Fruit fly (Drosophila melanogaster): ENCODE results near the gene CG14551.

The CG14551 gene

DNA sequence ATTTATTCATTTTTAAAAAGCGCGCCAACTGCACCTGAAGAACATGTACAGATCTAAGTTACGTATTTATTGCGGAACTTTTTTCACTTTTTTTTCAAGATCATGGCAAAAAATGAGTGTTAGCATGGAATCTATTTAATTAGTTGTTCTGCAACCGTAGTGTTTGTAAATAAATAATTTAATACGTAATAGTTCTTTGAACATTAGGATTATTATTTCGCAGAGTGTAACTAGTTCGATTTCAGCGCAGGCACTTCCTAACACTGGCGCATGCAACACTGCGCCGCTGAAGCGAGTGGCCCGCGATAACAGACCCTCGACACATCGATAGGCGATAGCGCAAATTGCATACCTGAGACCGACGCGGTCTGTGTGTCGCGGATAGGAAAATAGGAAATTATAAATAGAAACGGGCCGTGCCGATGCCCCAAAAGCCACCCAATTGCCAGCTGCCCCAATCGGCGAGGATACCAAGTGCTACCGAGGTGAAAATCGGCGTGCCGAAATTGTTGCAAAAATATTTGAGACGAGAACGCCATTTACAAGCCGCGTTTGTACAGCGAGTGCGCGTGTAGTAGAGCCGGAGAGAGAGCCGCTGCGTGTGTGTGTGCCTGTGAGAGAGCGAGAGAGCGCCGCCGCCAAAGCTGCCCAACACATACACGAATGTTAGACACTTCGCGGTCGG, 21.3 kb downstream of the CG14551 start, which contains the start of gene gro (continued):
- peak; percentile 47 for TF ChIP-seq Sox100B (GFP tag; optimal IDR thresholded peaks at IDR 0.05)
- no peak for TF ChIP-seq CG10321 (GFP tag; IDR thresholded peaks at IDR 0.05)
- TF ChIP-seq Hand (GFP tag; optimal IDR thresholded peaks at IDR 0.05): peak; percentile 26
- peak; percentile 83 for TF ChIP-seq phol (tag; optimal IDR thresholded peaks at IDR 0.05)
- TF ChIP-seq scrt (GFP tag; optimal IDR thresholded peaks at IDR 0.05): peak; percentile 34
- peak; percentile 26; the same call in 1 of the 3 replicates for TF ChIP-seq zen2 (GFP tag; IDR thresholded peaks at IDR 0.05; ENCODE audit: partially characterized antibody)
- TF ChIP-seq ham (GFP tag; IDR thresholded peaks at IDR 0.05): no peak
- no peak for TF ChIP-seq Tbp (GFP tag; optimal IDR thresholded peaks at IDR 0.05)
- peak; percentile 50; the same call in 1 of the 2 replicates for TF ChIP-seq ttk (GFP tag; IDR thresholded peaks at IDR 0.05)
- TF ChIP-seq bcd (GFP tag; optimal IDR thresholded peaks at IDR 0.05): peak; percentile 78
- TF ChIP-seq fru (optimal IDR thresholded peaks at IDR 0.05): peak; percentile 7
- TF ChIP-seq CG10274 (GFP tag; optimal IDR thresholded peaks at IDR 0.05): no peak
- TF ChIP-seq exex (tag; optimal IDR thresholded peaks at IDR 0.05): no peak
- peak; percentile 58; the same call in 1 of the 2 replicates for TF ChIP-seq Nf-YA (GFP tag; IDR thresholded peaks at IDR 0.05)
- TF ChIP-seq sens (GFP tag): peak; percentile 95
- TF ChIP-seq CG31388 (GFP tag; optimal IDR thresholded peaks at IDR 0.05): peak; percentile 13
- peak; percentile 50 for TF ChIP-seq CG14014 (GFP tag; IDR thresholded peaks at IDR 0.05)
- TF ChIP-seq Antp (GFP tag; optimal IDR thresholded peaks at IDR 0.05): peak; percentile 75
- peak; percentile 56 for TF ChIP-seq her (GFP tag; optimal IDR thresholded peaks at IDR 0.05)
- no peak for TF ChIP-seq z (GFP tag; IDR thresholded peaks at IDR 0.05)
- peak; percentile 47 for TF ChIP-seq CG15601 (tag; optimal IDR thresholded peaks at IDR 0.05)
- peak; percentile 68 for TF ChIP-seq Hr3 (GFP tag; optimal IDR thresholded peaks at IDR 0.05)
- TF ChIP-seq CG9727 (GFP tag; optimal IDR thresholded peaks at IDR 0.05): peak; percentile 51
- TF ChIP-seq CG10209 (GFP tag; optimal IDR thresholded peaks at IDR 0.05): peak; percentile 52
- TF ChIP-seq nmo (GFP tag; optimal IDR thresholded peaks at IDR 0.05): peak; percentile 74
- peak; percentile 88 for TF ChIP-seq ken (GFP tag; IDR thresholded peaks at IDR 0.05)
- TF ChIP-seq CG6689 (GFP tag; IDR thresholded peaks at IDR 0.05): peak; percentile 46; the same call in 1 of the 2 replicates
- peak; percentile 66 for TF ChIP-seq onecut (GFP tag; IDR thresholded peaks at IDR 0.05)
- TF ChIP-seq CG11723 (GFP tag; optimal IDR thresholded peaks at IDR 0.05): peak; percentile 70
- TF ChIP-seq CG14710 (tag; optimal IDR thresholded peaks at IDR 0.05): peak; percentile 84
- no peak for TF ChIP-seq odd (GFP tag; optimal IDR thresholded peaks at IDR 0.05)
- peak; percentile 42 for TF ChIP-seq CG33557 (GFP tag; optimal IDR thresholded peaks at IDR 0.05)
- peak; percentile 34 for TF ChIP-seq fd102C (GFP tag; optimal IDR thresholded peaks at IDR 0.05)
- TF ChIP-seq Mrtf (GFP tag; IDR thresholded peaks at IDR 0.05): no peak
- TF ChIP-seq CG6683 (GFP tag; optimal IDR thresholded peaks at IDR 0.05): no peak
- no peak for TF ChIP-seq CkIIα-i1 (GFP tag; IDR thresholded peaks at IDR 0.05)
- peak; percentile 78 for TF ChIP-seq B-H2 (GFP tag; optimal IDR thresholded peaks at IDR 0.05)
- TF ChIP-seq ab (GFP tag; optimal IDR thresholded peaks at IDR 0.05): no peak
- no peak for TF ChIP-seq fd64A (GFP tag; optimal IDR thresholded peaks at IDR 0.05)
- TF ChIP-seq H2.0 (GFP tag; IDR thresholded peaks at IDR 0.05): peak; percentile 52; the same call in 1 of the 2 replicates
- peak; percentile 44; the same call in 1 of the 2 replicates for TF ChIP-seq lmd (GFP tag; IDR thresholded peaks at IDR 0.05)
- no peak for TF ChIP-seq CG6854 (GFP tag; optimal IDR thresholded peaks at IDR 0.05)
- TF ChIP-seq Ptx1 (GFP tag; IDR thresholded peaks at IDR 0.05): peak; percentile 75
- TF ChIP-seq hb (GFP tag; IDR thresholded peaks at IDR 0.05; ENCODE audit: partially characterized antibody): peak; percentile 81
- 0 out of 3 replicates have a peak, but pooled peaks have one; percentile 14 for TF ChIP-seq sr (GFP tag; IDR thresholded peaks at IDR 0.05)
- peak; percentile 78 for TF ChIP-seq CG12769 (tag; optimal IDR thresholded peaks at IDR 0.05)
- TF ChIP-seq CG7839 (tag; optimal IDR thresholded peaks at IDR 0.05): peak; percentile 47
- TF ChIP-seq Adf1 (GFP tag; IDR thresholded peaks at IDR 0.05): peak; percentile 5; the same call in 1 of the 2 replicates
- no peak for TF ChIP-seq jing (GFP tag; optimal IDR thresholded peaks at IDR 0.05)
- TF ChIP-seq CG3065 (GFP tag; optimal IDR thresholded peaks at IDR 0.05): no peak

Measured in whole organism, embryonic.